Worm (Caenorhabditis elegans): ENCODE results near the gene R13A1.10.

DNA sequence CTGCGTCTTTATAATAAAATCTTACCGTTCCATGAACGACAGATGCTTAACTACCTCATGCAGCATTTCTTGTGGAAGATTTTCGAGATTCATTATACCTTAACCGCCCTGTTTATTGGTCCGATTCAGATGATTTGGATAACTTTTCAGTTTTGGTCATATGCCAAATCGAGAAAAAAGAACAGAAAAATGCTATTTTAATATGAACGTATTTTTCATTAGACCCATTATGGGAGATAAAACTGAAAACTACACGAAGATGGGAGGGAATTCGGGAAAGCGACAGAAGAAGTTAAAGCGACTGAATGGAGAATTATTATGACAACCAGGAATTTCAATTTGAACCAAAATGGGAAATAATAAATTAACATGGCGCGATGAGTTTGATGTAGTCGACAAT lies at the start of gene R13A1.10:
- TF ChIP-seq snpc-4 (tag; optimal IDR thresholded peaks at IDR 0.05), result no peak
- no peak for TF ChIP-seq pqm-1 (tag; optimal IDR thresholded peaks at IDR 0.05)
- no peak for TF ChIP-seq ets-5 (GFP tag; IDR thresholded peaks at IDR 0.05)

Data from whole organism, L1 larva.